Worm (Caenorhabditis elegans) whole organism, young adult: ENCODE data around the gene glt-4.

Experiments used
- B0019.2 ChIP-seq: fragments of 200-800 bp; sonication (Bioruptor generic); conservative IDR thresholded peaks from 2 replicates; pipeline ENCODE4 v1.3.6; 2022; ENCODE audit warnings: missing genetic modification reagents, missing genetic modification characterization, missing compliant biosample characterization
- D2030.7 ChIP-seq: fragments of 200-800 bp; sonication (Bioruptor generic); IDR thresholded peaks from 2 replicates; pipeline ENCODE4 v1.3.6; 2022; ENCODE audit warnings: missing genetic modification reagents, missing genetic modification characterization, missing compliant biosample characterization
- F10E7.11 ChIP-seq: sonication (generic microtip); optimal IDR thresholded peaks from 2 replicates; lab custom pipeline; 2017; ENCODE audit warnings: mild to moderate bottlenecking, missing genetic modification characterization, moderate library complexity, missing compliant biosample characterization
- F22D6.2 ChIP-seq: sonication (generic microtip); optimal IDR thresholded peaks from 2 replicates; lab custom pipeline; 2016; ENCODE audit warnings: mild to moderate bottlenecking, missing genetic modification characterization, missing compliant biosample characterization
- F57A8.1 ChIP-seq: fragments of 200-800 bp; sonication (Bioruptor generic); optimal IDR thresholded peaks from 2 replicates; lab custom pipeline; 2018; ENCODE audit warnings: mild to moderate bottlenecking, missing genetic modification characterization, moderate library complexity, missing compliant biosample characterization
- Y53F4B.3 ChIP-seq: fragments of 200-800 bp; sonication (Bioruptor generic); IDR thresholded peaks from 2 replicates; pipeline ENCODE4 v1.3.6; 2022; ENCODE audit warnings: missing genetic modification reagents, missing genetic modification characterization, missing compliant biosample characterization
- Y95B8A.8 ChIP-seq: fragments of 200-800 bp; sonication (Bioruptor generic); IDR thresholded peaks from 2 replicates; pipeline ENCODE4 v1.3.6; 2022; ENCODE audit warnings: missing genetic modification reagents, missing genetic modification characterization, missing compliant biosample characterization
- ama-1 ChIP-seq, 3 experiments: fragments of 150-350 bp in 1 of 3; sonication (generic microtip) in 2 of 3; optimal IDR thresholded peaks; 2 replicates each; lab custom pipeline; 2014 to 2018; ENCODE audit warnings: missing biosample characterization in 2 of 3, missing genetic modification characterization in 2 of 3, missing genetic modification reagents in 2 of 3
- aptf-3 ChIP-seq: fragments of 200-800 bp; sonication (Bioruptor generic); IDR thresholded peaks from 2 replicates; pipeline ENCODE4 v1.3.6; 2022; ENCODE audit warnings: missing genetic modification characterization, missing compliant biosample characterization
- attf-5 ChIP-seq: fragments of 200-800 bp; sonication (Bioruptor generic); optimal IDR thresholded peaks from 2 replicates; lab custom pipeline; 2018; ENCODE audit warnings: mild to moderate bottlenecking, missing genetic modification characterization, missing compliant biosample characterization
- bed-1 ChIP-seq: fragments of 200-800 bp; sonication (Bioruptor generic); IDR thresholded peaks from 2 replicates; pipeline ENCODE4 v1.3.6; 2022; ENCODE audit warnings: missing genetic modification reagents, missing genetic modification characterization, missing compliant biosample characterization
- ccch-3 ChIP-seq: fragments of 200-800 bp; sonication (Bioruptor generic); optimal IDR thresholded peaks from 2 replicates; lab custom pipeline; 2018; ENCODE audit warnings: mild to moderate bottlenecking, missing genetic modification characterization, missing compliant biosample characterization
- cebp-2 ChIP-seq: fragments of 200-800 bp; sonication (Bioruptor generic); IDR thresholded peaks from 2 replicates; pipeline ENCODE4 v1.3.6; 2022; ENCODE audit warnings: missing genetic modification characterization, missing compliant biosample characterization
- ceh-79 ChIP-seq: sonication (generic microtip); optimal IDR thresholded peaks from 2 replicates; lab custom pipeline; 2017; ENCODE audit warnings: mild to moderate bottlenecking, missing genetic modification characterization, missing compliant biosample characterization
- ceh-91 ChIP-seq: fragments of 200-800 bp; sonication (Bioruptor generic); IDR thresholded peaks from 2 replicates; pipeline ENCODE4 v1.3.6; 2022; ENCODE audit warnings: missing genetic modification reagents, missing genetic modification characterization, missing compliant biosample characterization
- hlh-26 ChIP-seq: fragments of 200-800 bp; sonication (Bioruptor generic); conservative IDR thresholded peaks from 2 replicates; pipeline ENCODE4 v1.3.6; 2022; ENCODE audit warnings: missing genetic modification reagents, missing genetic modification characterization, missing compliant biosample characterization
- hrde-1 ChIP-seq: sonication (generic microtip); optimal IDR thresholded peaks from 2 replicates; lab custom pipeline; 2016; ENCODE audit warnings: missing genetic modification characterization, mild to moderate bottlenecking, missing compliant biosample characterization, moderate library complexity, missing genotype, missing genetic modification reagents, borderline replicate concordance
- let-607 ChIP-seq, 2 experiments: fragments of 200-800 bp in 1 of 2; sonication (Bioruptor generic) in 1 of 2; sonication (generic microtip) in 1 of 2; optimal IDR thresholded peaks; 2 replicates each; lab custom pipeline; 2016 to 2018; ENCODE audit warnings: mild to moderate bottlenecking in 2 of 2, missing compliant biosample characterization in 2 of 2, missing genetic modification characterization in 2 of 2, moderate library complexity in 2 of 2, missing genotype in 1 of 2
- lin-26 ChIP-seq: fragments of 200-800 bp; sonication (Bioruptor generic); IDR thresholded peaks from 2 replicates; pipeline ENCODE4 v1.3.6; 2022; ENCODE audit warnings: missing genetic modification reagents, missing genetic modification characterization, missing compliant biosample characterization
- lin-40 ChIP-seq: sonication (generic microtip); optimal IDR thresholded peaks from 2 replicates; lab custom pipeline; 2016; ENCODE audit warnings: missing genetic modification characterization, mild to moderate bottlenecking, missing compliant biosample characterization, missing genotype, missing genetic modification reagents
- lsl-1 ChIP-seq: fragments of 200-800 bp; sonication (Bioruptor generic); optimal IDR thresholded peaks from 2 replicates; lab custom pipeline; 2018; ENCODE audit warnings: mild to moderate bottlenecking, missing genetic modification characterization, moderate library complexity, missing compliant biosample characterization
- madf-6 ChIP-seq: fragments of 200-800 bp; sonication (Bioruptor generic); IDR thresholded peaks from 2 replicates; pipeline ENCODE4 v1.3.6; 2022; ENCODE audit warnings: missing genetic modification reagents, missing genetic modification characterization, missing compliant biosample characterization
- nfya-2 ChIP-seq: fragments of 200-800 bp; sonication (Bioruptor generic); IDR thresholded peaks from 2 replicates; pipeline ENCODE4 v1.3.6; 2022; ENCODE audit warnings: missing genetic modification reagents, missing genetic modification characterization, missing compliant biosample characterization
- nhr-120 ChIP-seq: fragments of 200-800 bp; sonication (Bioruptor generic); IDR thresholded peaks from 2 replicates; pipeline ENCODE4 v1.3.6; 2022; ENCODE audit warnings: missing genetic modification characterization, missing compliant biosample characterization
- nhr-179 ChIP-seq: sonication (generic microtip); optimal IDR thresholded peaks from 2 replicates; lab custom pipeline; 2016; ENCODE audit warnings: mild to moderate bottlenecking, missing genetic modification characterization, missing compliant biosample characterization
- nhr-27 ChIP-seq: fragments of 200-800 bp; sonication (Bioruptor generic); optimal IDR thresholded peaks from 2 replicates; lab custom pipeline; 2018; ENCODE audit warnings: mild to moderate bottlenecking, missing genetic modification characterization, moderate library complexity, missing compliant biosample characterization
- nhr-80 ChIP-seq: sonication (generic microtip); optimal IDR thresholded peaks from 2 replicates; lab custom pipeline; 2016; ENCODE audit warnings: missing genetic modification characterization, missing compliant biosample characterization
- pha-4 ChIP-seq: fragments of 150-350 bp; sonication (generic microtip); optimal IDR thresholded peaks from 2 replicates; lab custom pipeline; 2014; ENCODE audit warnings: missing biosample characterization, missing genetic modification reagents, missing genetic modification characterization
- repo-1 ChIP-seq: sonication (generic microtip); optimal IDR thresholded peaks from 2 replicates; lab custom pipeline; 2017; ENCODE audit warnings: mild to moderate bottlenecking, missing genetic modification characterization, missing compliant biosample characterization
- sea-2 ChIP-seq: fragments of 200-800 bp; sonication (Bioruptor generic); IDR thresholded peaks from 2 replicates; pipeline ENCODE4 v1.3.6; 2022; ENCODE audit warnings: missing genetic modification characterization, missing compliant biosample characterization
- snpc-3.4 ChIP-seq: sonication (generic microtip); optimal IDR thresholded peaks from 2 replicates; lab custom pipeline; 2017; ENCODE audit warnings: missing genetic modification characterization, mild to moderate bottlenecking, missing compliant biosample characterization, antibody characterized with exemption, moderate library complexity, missing genotype, missing genetic modification reagents
- snpc-4 ChIP-seq, 5 experiments: fragments of 150-350 bp in 1 of 5; sonication (generic microtip) in 4 of 5; optimal IDR thresholded peaks; 2 replicates each; lab custom pipeline; 2014 to 2018; ENCODE audit warnings: missing genetic modification characterization in 5 of 5, missing biosample characterization in 3 of 5, antibody characterized with exemption in 2 of 5, mild to moderate bottlenecking in 2 of 5, missing compliant biosample characterization in 2 of 5, missing genotype in 2 of 5, moderate library complexity in 2 of 5, missing genetic modification reagents in 1 of 5
- xnd-1 ChIP-seq: sonication (generic microtip); optimal IDR thresholded peaks from 2 replicates; lab custom pipeline; 2016; ENCODE audit warnings: missing genotype, missing genetic modification reagents, missing genetic modification characterization, missing compliant biosample characterization
- zfh-2 ChIP-seq: fragments of 200-800 bp; sonication (Bioruptor generic); conservative IDR thresholded peaks from 2 replicates; pipeline ENCODE4 v1.3.6; 2022; ENCODE audit warnings: missing genetic modification reagents, missing genetic modification characterization, missing compliant biosample characterization
- ztf-28 ChIP-seq: fragments of 200-800 bp; sonication (Bioruptor generic); IDR thresholded peaks from 2 replicates; pipeline ENCODE4 v1.3.6; 2022; ENCODE audit warnings: missing genetic modification reagents, missing genetic modification characterization, missing compliant biosample characterization

The glt-4 gene

ce11 chrX:6357772-6358171, 45.5 kb upstream of the glt-4 start, which contains the start of gene C03B1.10:
Gene C03B1.10 (minus strand): TSS chrX:6357872.
- TF ChIP-seq bed-1 (GFP tag; lab: Robert Waterston, UW) (no peak), aptf-3 (GFP tag; lab: Robert Waterston, UW) (no peak), lin-26 (GFP tag; lab: Robert Waterston, UW) (no peak)

- TF ChIP-seq ccch-3 (GFP tag; lab: Kevin White, UChicago), result no peak
- no peak for TF ChIP-seq F57A8.1 (GFP tag; lab: Kevin White, UChicago)
- TF ChIP-seq attf-5 (GFP tag; lab: Kevin White, UChicago), result no peak
- no peak for TF ChIP-seq F22D6.2 (tag; lab: Kevin White, UChicago)
- no peak for TF ChIP-seq ztf-28
- TF ChIP-seq hrde-1 (tag; lab: Kevin White, UChicago), result no peak
- TF ChIP-seq xnd-1, result no peak
Observed at ce11 chrX:6360077-6360476, 43.1 kb upstream of the glt-4 start.

- no peak for TF ChIP-seq D2030.7 (GFP tag; lab: Robert Waterston, UW)
- no peak for TF ChIP-seq nhr-27
- TF ChIP-seq ztf-28, result no peak
- TF ChIP-seq ceh-91 (GFP tag; lab: Robert Waterston, UW), result no peak
- TF ChIP-seq hlh-26 (GFP tag; lab: Robert Waterston, UW), result no peak
- TF ChIP-seq B0019.2 (GFP tag; lab: Robert Waterston, UW), result no peak
Observed at ce11 chrX:6360658-6361057, 42.6 kb upstream of the glt-4 start, which contains the start of gene C03B1.14. Gene C03B1.14 (minus strand): TSS chrX:6360758.

ce11 chrX:6364196-6364595, 39.0 kb upstream of the glt-4 start, which contains the start of gene C03B1.4:
Gene C03B1.4 (plus strand): TSS chrX:6364496.
- TF ChIP-seq repo-1 (tag; lab: Kevin White, UChicago) (no peak), zfh-2 (GFP tag; lab: Robert Waterston, UW) (no peak), nhr-179 (no peak), D2030.7 (GFP tag; lab: Robert Waterston, UW) (no peak), nhr-27 (no peak)

- TF ChIP-seq let-607 (tag; optimal IDR thresholded peaks at IDR 0.05; lab: Kevin White, UChicago) (no peak), F10E7.11 (tag; lab: Kevin White, UChicago) (no peak), nfya-2 (GFP tag; lab: Robert Waterston, UW) (no peak), madf-6 (no peak)
Observed at ce11 chrX:6365715-6366114, 37.5 kb upstream of the glt-4 start, which contains the start of gene C03B1.3. Gene C03B1.3 (plus strand): TSS chrX:6366015.

- TF ChIP-seq lin-40 (tag; lab: Kevin White, UChicago), result no peak
Observed at ce11 chrX:6369717-6370116, 33.5 kb upstream of the glt-4 start, which contains the start of gene C03B1.2. Gene C03B1.2 (plus strand): TSS chrX:6370017.

- TF ChIP-seq hrde-1 (tag; lab: Kevin White, UChicago) (no peak), cebp-2 (no peak), Y53F4B.3 (no peak), nhr-80 (tag; lab: Kevin White, UChicago) (peak; percentile 13), snpc-4 (GFP tag; optimal IDR thresholded peaks at IDR 0.05; lab: Kevin White, UChicago) (peak; percentile 48), snpc-4 (tag; optimal IDR thresholded peaks at IDR 0.05; lab: Kevin White, UChicago) (peak in 3 of 4 experiments; percentile 7 to 71 (median 49)), sea-2 (no peak), ceh-79 (tag; lab: Kevin White, UChicago) (peak; percentile 63), ama-1 (optimal IDR thresholded peaks at IDR 0.05; lab: Kevin White, UChicago) (no peak), ama-1 (GFP tag; optimal IDR thresholded peaks at IDR 0.05; lab: Kevin White, UChicago) (peak in 1 of 2 experiments; percentile 78), lsl-1 (GFP tag; lab: Kevin White, UChicago) (no peak), nhr-120 (GFP tag; lab: Robert Waterston, UW) (0 out of 2 replicates have a peak, but pooled peaks have one; percentile 65), snpc-3.4 (peak; percentile 39), Y95B8A.8 (GFP tag; lab: Robert Waterston, UW) (no peak), pha-4 (tag; lab: Kevin White, UChicago) (no peak)
Observed at ce11 chrX:6371192-6372116, 31.8 kb upstream of the glt-4 start.
